Fruit fly (Drosophila melanogaster): ENCODE results near the gene CG15564.

CG15564 gene

DNA sequence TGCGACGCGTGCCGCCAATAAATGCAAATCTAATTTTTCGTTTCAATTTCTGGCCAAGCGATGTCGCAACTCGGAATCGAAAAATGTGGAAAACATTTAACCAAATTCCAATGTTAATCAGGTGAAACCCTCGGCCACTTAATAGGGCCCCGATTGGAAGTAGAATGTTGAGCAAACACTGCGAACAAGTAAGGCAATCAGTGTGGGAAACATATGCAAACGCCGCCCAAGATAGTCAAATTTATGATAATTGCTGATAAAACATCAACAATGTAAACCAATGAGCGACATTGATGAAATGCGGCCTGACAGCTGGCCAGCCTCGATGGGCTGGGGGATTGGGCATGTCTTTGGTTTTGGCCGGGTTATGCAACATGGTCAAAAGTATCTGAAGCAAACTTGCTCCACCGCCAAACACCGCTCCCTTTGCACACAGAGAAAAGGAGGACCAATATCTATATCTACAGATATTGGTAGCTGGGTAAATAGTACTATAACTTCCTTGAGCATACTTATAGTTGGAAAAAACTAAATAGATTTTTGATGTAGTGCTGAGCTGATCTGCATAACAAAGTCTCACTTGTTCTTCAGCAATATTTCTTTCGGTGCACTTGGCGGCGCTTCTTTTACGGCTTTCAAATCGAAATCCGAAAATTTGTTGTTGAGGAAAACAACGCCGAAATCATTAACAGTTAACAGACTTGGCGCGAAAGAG, 12.3 kb upstream of the CG15564 start (continued):
- TF ChIP-seq CG13287 (GFP tag; IDR thresholded peaks at IDR 0.05; ENCODE audit: partially characterized antibody) (no peak), CG2129 (GFP tag; IDR thresholded peaks at IDR 0.05; ENCODE audit: partially characterized antibody) (no peak), CG12219 (GFP tag; optimal IDR thresholded peaks at IDR 0.05) (peak; percentile 70), CG4328 (GFP tag; optimal IDR thresholded peaks at IDR 0.05) (peak; percentile 51), Sin3A (optimal IDR thresholded peaks at IDR 0.05) (no peak), CG11696 (GFP tag; IDR thresholded peaks at IDR 0.05) (0 out of 2 replicates have a peak, but pooled peaks have one; percentile 31), wor (GFP tag; IDR thresholded peaks at IDR 0.05) (peak; percentile 68), CG17829 (tag; optimal IDR thresholded peaks at IDR 0.05) (peak; percentile 73), tup (GFP tag; optimal IDR thresholded peaks at IDR 0.05) (peak; percentile 1), CG11093 (GFP tag; IDR thresholded peaks at IDR 0.05) (peak; percentile 81), so (GFP tag; IDR thresholded peaks at IDR 0.05) (peak; percentile 64; the same call in 1 of the 3 replicates), CG16863 (GFP tag; optimal IDR thresholded peaks at IDR 0.05) (peak; percentile 70), Scr (GFP tag; IDR thresholded peaks at IDR 0.05; ENCODE audit: partially characterized antibody) (no peak), Mes4 (GFP tag; optimal IDR thresholded peaks at IDR 0.05) (peak; percentile 45), CG14965 (GFP tag; optimal IDR thresholded peaks at IDR 0.05; ENCODE audit: borderline replicate concordance) (no peak), CG6272 (GFP tag; IDR thresholded peaks at IDR 0.05) (peak; percentile 67), Gsc (GFP tag; IDR thresholded peaks at IDR 0.05) (peak; percentile 40; the same call in 1 of the 2 replicates), slbo (GFP tag; IDR thresholded peaks at IDR 0.05) (peak; percentile 47), NC2β (GFP tag; optimal IDR thresholded peaks at IDR 0.05) (peak; percentile 27), Lpt (GFP tag; optimal IDR thresholded peaks at IDR 0.05) (no peak), CG1832 (GFP tag; optimal IDR thresholded peaks at IDR 0.05) (no peak), fu2 (GFP tag; optimal IDR thresholded peaks at IDR 0.05) (peak; percentile 22), ci (GFP tag; IDR thresholded peaks at IDR 0.05) (peak; percentile 89), grau (tag; optimal IDR thresholded peaks at IDR 0.05) (peak; percentile 74), crp (GFP tag; optimal IDR thresholded peaks at IDR 0.05) (no peak), Rfx (GFP tag; IDR thresholded peaks at IDR 0.05) (peak; percentile 67), row (GFP tag; IDR thresholded peaks at IDR 0.05) (peak; percentile 77), chm (GFP tag; IDR thresholded peaks at IDR 0.05) (peak; percentile 66), CG31224 (GFP tag; IDR thresholded peaks at IDR 0.05) (no peak), ato (GFP tag; IDR thresholded peaks at IDR 0.05; ENCODE audit: partially characterized antibody) (no peak), BtbVII (GFP tag; optimal IDR thresholded peaks at IDR 0.05) (peak; percentile 9), Hey (tag; optimal IDR thresholded peaks at IDR 0.05) (no peak), phol (tag; optimal IDR thresholded peaks at IDR 0.05) (peak; percentile 82), al (GFP tag; IDR thresholded peaks at IDR 0.05) (0 out of 2 replicates have a peak, but pooled peaks have one; percentile 21), TFAM (GFP tag; optimal IDR thresholded peaks at IDR 0.05) (no peak), Dll (GFP tag; IDR thresholded peaks at IDR 0.05; ENCODE audit: partially characterized antibody) (no peak), CG16815 (GFP tag; optimal IDR thresholded peaks at IDR 0.05) (no peak), nerfin-1 (tag; optimal IDR thresholded peaks at IDR 0.05) (peak; percentile 83), Fer3 (tag; optimal IDR thresholded peaks at IDR 0.05) (peak; percentile 61), sd (tag; optimal IDR thresholded peaks at IDR 0.05) (peak; percentile 86), Taf1 (GFP tag; IDR thresholded peaks at IDR 0.05) (no peak), CG7786 (GFP tag; optimal IDR thresholded peaks at IDR 0.05) (peak; percentile 42), Ravus (GFP tag; IDR thresholded peaks at IDR 0.05) (no peak), Spps (tag; optimal IDR thresholded peaks at IDR 0.05) (peak; percentile 53), CG2678 (tag; optimal IDR thresholded peaks at IDR 0.05) (peak; percentile 88), knrl (GFP tag; IDR thresholded peaks at IDR 0.05; ENCODE audit: partially characterized antibody) (no peak), aop (GFP tag; IDR thresholded peaks at IDR 0.05) (peak; percentile 40; the same call in 1 of the 2 replicates), bab2 (GFP tag; optimal IDR thresholded peaks at IDR 0.05) (peak; percentile 73), prd (optimal IDR thresholded peaks at IDR 0.05) (no peak), prd (GFP tag; IDR thresholded peaks at IDR 0.05) (peak; percentile 79)

Data from whole organism, embryonic.